Worm (Caenorhabditis elegans) whole organism, young adult: ENCODE measurements around the gene fbxa-153.

Experiments
- K11D2.4 ChIP-seq: fragments of 200-800 bp; sonication (Bioruptor generic); IDR thresholded peaks from 2 replicates; pipeline ENCODE4 v1.3.6; 2022; ENCODE audit warnings: missing genetic modification reagents, missing genetic modification characterization, missing compliant biosample characterization
- T07F8.4 ChIP-seq: sonication (generic microtip); optimal IDR thresholded peaks from 2 replicates; lab custom pipeline; 2016; ENCODE audit warnings: mild to moderate bottlenecking, missing genetic modification characterization, moderate library complexity, missing compliant biosample characterization
- ceh-100 ChIP-seq: fragments of 200-800 bp; sonication (Bioruptor generic); IDR thresholded peaks from 2 replicates; pipeline ENCODE4 v1.3.6; 2022; ENCODE audit warnings: missing genetic modification reagents, missing genetic modification characterization, missing compliant biosample characterization
- ceh-79 ChIP-seq: sonication (generic microtip); optimal IDR thresholded peaks from 2 replicates; lab custom pipeline; 2017; ENCODE audit warnings: mild to moderate bottlenecking, missing genetic modification characterization, missing compliant biosample characterization
- die-1 ChIP-seq: sonication (generic microtip); optimal IDR thresholded peaks from 2 replicates; lab custom pipeline; 2016; ENCODE audit warnings: missing genotype, mild to moderate bottlenecking, missing genetic modification characterization, missing compliant biosample characterization
- efl-1 ChIP-seq: fragments of 150-350 bp; optimal IDR thresholded peaks from 2 replicates; lab custom pipeline; 2014; ENCODE audit warnings: missing biosample characterization, missing genetic modification reagents, missing genetic modification characterization
- hlh-12 ChIP-seq: sonication (generic microtip); optimal IDR thresholded peaks from 2 replicates; lab custom pipeline; 2016; ENCODE audit warnings: missing genetic modification characterization, missing compliant biosample characterization
- madf-6 ChIP-seq: fragments of 200-800 bp; sonication (Bioruptor generic); IDR thresholded peaks from 2 replicates; pipeline ENCODE4 v1.3.6; 2022; ENCODE audit warnings: missing genetic modification reagents, missing genetic modification characterization, missing compliant biosample characterization
- nhr-90 ChIP-seq: sonication (generic microtip); optimal IDR thresholded peaks from 2 replicates; lab custom pipeline; 2016; ENCODE audit warnings: missing genotype, mild to moderate bottlenecking, missing genetic modification characterization, missing compliant biosample characterization
- pbrm-1 ChIP-seq: fragments of 200-800 bp; sonication (Bioruptor generic); IDR thresholded peaks from 2 replicates; pipeline ENCODE4 v1.3.6; 2022; ENCODE audit warnings: missing genetic modification reagents, missing genetic modification characterization, missing compliant biosample characterization
- snpc-1.1 ChIP-seq: sonication (generic microtip); optimal IDR thresholded peaks from 2 replicates; lab custom pipeline; 2017; ENCODE audit warnings: missing genetic modification characterization, mild to moderate bottlenecking, missing compliant biosample characterization, antibody characterized with exemption, moderate library complexity, missing genotype, missing genetic modification reagents; ENCODE audit not compliant: insufficient read depth
- snpc-4 ChIP-seq, 5 experiments: fragments of 150-350 bp in 1 of 5; sonication (generic microtip) in 4 of 5; optimal IDR thresholded peaks; 2 replicates each; lab custom pipeline; 2014 to 2018; ENCODE audit warnings: missing genetic modification characterization in 5 of 5, missing biosample characterization in 3 of 5, antibody characterized with exemption in 2 of 5, mild to moderate bottlenecking in 2 of 5, missing compliant biosample characterization in 2 of 5, missing genotype in 2 of 5, moderate library complexity in 2 of 5, missing genetic modification reagents in 1 of 5
- ztf-22 ChIP-seq: fragments of 200-800 bp; sonication (Bioruptor generic); optimal IDR thresholded peaks from 2 replicates; lab custom pipeline; 2018; ENCODE audit warnings: mild to moderate bottlenecking, missing genetic modification characterization, moderate library complexity, missing compliant biosample characterization

DNA sequence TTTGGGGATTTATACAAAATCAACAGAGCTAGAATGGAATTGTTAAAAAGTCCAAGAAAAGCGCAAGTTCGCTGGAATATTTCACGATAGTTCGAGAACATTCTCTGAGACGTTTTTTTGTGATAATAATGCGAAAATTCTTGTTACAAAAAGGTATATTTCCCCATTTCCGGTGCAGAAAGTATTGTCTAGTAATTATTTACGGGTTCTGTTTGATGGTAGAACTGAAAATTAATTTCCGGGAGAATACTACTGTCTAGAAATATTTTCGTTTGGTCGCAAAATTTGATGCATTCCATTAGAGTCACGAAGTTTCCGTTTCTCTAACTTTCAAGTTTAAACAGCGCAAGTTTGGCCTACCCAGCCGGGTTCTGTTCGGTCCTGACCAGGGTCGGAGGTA is 19.4 kb upstream of the fbxa-153 start, which contains the start of gene str-248:
- TF ChIP-seq nhr-90 (tag; lab: Kevin White, UChicago) = no peak
- TF ChIP-seq T07F8.4 (tag; lab: Kevin White, UChicago) = no peak
- no peak for TF ChIP-seq snpc-1.1
- TF ChIP-seq snpc-4 (GFP tag; optimal IDR thresholded peaks at IDR 0.05; lab: Kevin White, UChicago) = no peak
- TF ChIP-seq snpc-4 (tag; optimal IDR thresholded peaks at IDR 0.05; lab: Kevin White, UChicago) = no peak
- no peak for TF ChIP-seq madf-6 (GFP tag; lab: Robert Waterston, UW)
- TF ChIP-seq pbrm-1 (GFP tag; lab: Robert Waterston, UW) = no peak
- no peak for TF ChIP-seq hlh-12
- no peak for TF ChIP-seq ztf-22 (GFP tag; lab: Kevin White, UChicago)
- TF ChIP-seq ceh-79 = no peak
- TF ChIP-seq die-1 (tag; lab: Kevin White, UChicago) = no peak
- no peak for TF ChIP-seq ceh-100 (GFP tag; lab: Robert Waterston, UW)
- TF ChIP-seq efl-1 (GFP tag; lab: Kevin White, UChicago) = no peak
- no peak for TF ChIP-seq K11D2.4
